Fruit fly (Drosophila melanogaster) whole organism, embryonic: ENCODE measurements around the gene CG12279.

Source experiments
- Atf6 ChIP-seq: fragments of 200-800 bp; sonication (Bioruptor generic); IDR thresholded peaks from 2 replicates; pipeline ENCODE4 v1.3.6; 2022; ENCODE audit warnings: missing biosample characterization, missing genetic modification characterization
- CG10979 ChIP-seq: fragments of 200-800 bp; sonication (Bioruptor generic); optimal IDR thresholded peaks from 2 replicates; lab custom pipeline; 2018; ENCODE audit warnings: missing biosample characterization, mild to moderate bottlenecking, missing genetic modification characterization, moderate library complexity
- CG11247 ChIP-seq: fragments of 200-800 bp; sonication (Bioruptor generic); IDR thresholded peaks from 2 replicates; pipeline ENCODE4 v1.3.6; 2022; ENCODE audit warnings: missing biosample characterization, missing genetic modification characterization
- CG1233 ChIP-seq: fragments of 200-800 bp; sonication (Bioruptor generic); optimal IDR thresholded peaks from 4 replicates; lab custom pipeline; 2018; ENCODE audit warnings: missing biosample characterization, mild to moderate bottlenecking, missing genetic modification characterization
- CG15479 ChIP-seq: fragments of 200-800 bp; sonication (Bioruptor generic); optimal IDR thresholded peaks from 3 replicates; lab custom pipeline; 2019; ENCODE audit warnings: missing biosample characterization, mild to moderate bottlenecking, missing genetic modification characterization, moderate library complexity
- CG17328 ChIP-seq: fragments of 200-800 bp; sonication (Bioruptor generic); IDR thresholded peaks from 2 replicates; pipeline ENCODE4 v1.3.6; 2022; ENCODE audit warnings: missing biosample characterization, missing genetic modification characterization
- CG17612 ChIP-seq: fragments of 200-800 bp; sonication (Bioruptor generic); IDR thresholded peaks from 2 replicates; pipeline ENCODE4 v1.3.6; 2022; ENCODE audit warnings: missing biosample characterization, missing genetic modification characterization
- CG1792 ChIP-seq: fragments of 200-800 bp; sonication (Bioruptor generic); optimal IDR thresholded peaks from 2 replicates; lab custom pipeline; 2016; ENCODE audit warnings: missing biosample characterization, missing genetic modification characterization
- CG18476 ChIP-seq: fragments of 200-800 bp; sonication (Bioruptor generic); optimal IDR thresholded peaks from 2 replicates; lab custom pipeline; 2016; ENCODE audit warnings: missing biosample characterization, mild to moderate bottlenecking, missing genetic modification characterization
- CG18599 ChIP-seq: fragments of 200-800 bp; sonication (Bioruptor generic); optimal IDR thresholded peaks from 3 replicates; lab custom pipeline; 2017; ENCODE audit warnings: missing biosample characterization, missing genetic modification characterization, mild to moderate bottlenecking, moderate library complexity, missing genetic modification reagents
- CG33557 ChIP-seq: fragments of 200-800 bp; sonication (Bioruptor generic); optimal IDR thresholded peaks from 2 replicates; lab custom pipeline; 2019; ENCODE audit warnings: missing biosample characterization, mild to moderate bottlenecking, missing genetic modification characterization, moderate library complexity
- CG5953 ChIP-seq: fragments of 200-800 bp; sonication (Bioruptor generic); IDR thresholded peaks from 2 replicates; pipeline ENCODE4 v1.3.6; 2022; ENCODE audit warnings: missing biosample characterization, missing genetic modification characterization
- CG6254 ChIP-seq: fragments of 200-800 bp; sonication (Bioruptor generic); optimal IDR thresholded peaks from 3 replicates; lab custom pipeline; 2017; ENCODE audit warnings: mild to moderate bottlenecking, missing biosample characterization, missing genetic modification reagents, missing genetic modification characterization
- CG7372 ChIP-seq: fragments of 200-800 bp; sonication (Bioruptor generic); IDR thresholded peaks from 2 replicates; pipeline ENCODE4 v1.3.6; 2022; ENCODE audit warnings: missing biosample characterization, missing genetic modification characterization
- CG8765 ChIP-seq: fragments of 200-800 bp; sonication (Bioruptor generic); IDR thresholded peaks from 2 replicates; pipeline ENCODE4 v1.3.6; 2022; ENCODE audit warnings: missing biosample characterization, missing genetic modification characterization
- CG9727 ChIP-seq: fragments of 200-800 bp; sonication (Bioruptor generic); optimal IDR thresholded peaks from 3 replicates; lab custom pipeline; 2017; ENCODE audit warnings: missing biosample characterization, mild to moderate bottlenecking, missing genetic modification characterization
- CG9797 ChIP-seq: fragments of 200-800 bp; sonication (Bioruptor generic); optimal IDR thresholded peaks from 3 replicates; lab custom pipeline; 2018; ENCODE audit warnings: missing biosample characterization, mild to moderate bottlenecking, missing genetic modification characterization
- CG9817 ChIP-seq: fragments of 200-800 bp; sonication (Bioruptor generic); optimal IDR thresholded peaks from 2 replicates; lab custom pipeline; 2018; ENCODE audit warnings: missing biosample characterization, mild to moderate bottlenecking, missing genetic modification characterization, moderate library complexity
- D ChIP-seq, 2 experiments: fragments of 200-800 bp in 1 of 2; fragments of >200 bp in 1 of 2; sonication (Bioruptor generic) in 1 of 2; optimal IDR thresholded peaks; 2 replicates in 1 of 2; 3 replicates in 1 of 2; lab custom pipeline; 2017; ENCODE audit warnings: mild to moderate bottlenecking in 1 of 2, missing biosample characterization in 1 of 2, missing genetic modification characterization in 1 of 2, missing genetic modification reagents in 1 of 2
- Dbx ChIP-seq: fragments of 200-800 bp; sonication (Bioruptor generic); IDR thresholded peaks from 3 replicates; pipeline ENCODE4 v1.3.6; 2022; ENCODE audit warnings: missing biosample characterization, missing genetic modification characterization
- Doc3 ChIP-seq: fragments of 200-800 bp; sonication (Bioruptor generic); IDR thresholded peaks from 3 replicates; pipeline ENCODE4 v1.3.6; 2022; ENCODE audit warnings: missing biosample characterization, missing genetic modification characterization; ENCODE audit not compliant: partially characterized antibody
- Dref ChIP-seq: fragments of 200-800 bp; sonication (Bioruptor generic); IDR thresholded peaks from 2 replicates; pipeline ENCODE4 v1.3.6; 2022; ENCODE audit warnings: missing biosample characterization, missing genetic modification characterization
- E2f2 ChIP-seq: fragments of 200-800 bp; sonication (Bioruptor generic); IDR thresholded peaks from 2 replicates; pipeline ENCODE4 v1.3.6; 2022; ENCODE audit warnings: missing biosample characterization, missing genetic modification characterization
- Ets97D ChIP-seq: fragments of 200-800 bp; sonication (Bioruptor generic); optimal IDR thresholded peaks from 3 replicates; lab custom pipeline; 2016; ENCODE audit warnings: missing biosample characterization, missing genetic modification characterization
- GATAe ChIP-seq: fragments of 200-800 bp; sonication (Bioruptor generic); conservative IDR thresholded peaks from 2 replicates; pipeline ENCODE4 v1.3.6; 2022; ENCODE audit warnings: missing biosample characterization, missing genetic modification characterization
- H15 ChIP-seq: fragments of 200-800 bp; sonication (Bioruptor generic); IDR thresholded peaks from 3 replicates; pipeline ENCODE4 v1.3.6; 2022; ENCODE audit warnings: missing biosample characterization, missing genetic modification characterization
- HLH4C ChIP-seq: fragments of 200-800 bp; sonication (Bioruptor generic); IDR thresholded peaks from 3 replicates; pipeline ENCODE4 v1.3.6; 2022; ENCODE audit warnings: missing biosample characterization, missing genetic modification characterization; ENCODE audit not compliant: partially characterized antibody
- Hey ChIP-seq: fragments of 200-800 bp; sonication (Bioruptor generic); optimal IDR thresholded peaks from 3 replicates; lab custom pipeline; 2018; ENCODE audit warnings: missing biosample characterization, mild to moderate bottlenecking, missing genetic modification characterization
- HmgZ ChIP-seq: fragments of 200-800 bp; sonication (Bioruptor generic); optimal IDR thresholded peaks from 2 replicates; lab custom pipeline; 2018; ENCODE audit warnings: missing biosample characterization, mild to moderate bottlenecking, missing genetic modification characterization
- Hmr ChIP-seq: fragments of 200-800 bp; sonication (Bioruptor generic); optimal IDR thresholded peaks from 3 replicates; lab custom pipeline; 2017; ENCODE audit warnings: mild to moderate bottlenecking, missing biosample characterization, missing genetic modification reagents, missing genetic modification characterization
- Jarid2 ChIP-seq: fragments of 200-800 bp; sonication (Bioruptor generic); optimal IDR thresholded peaks from 3 replicates; lab custom pipeline; 2017; ENCODE audit warnings: mild to moderate bottlenecking, missing biosample characterization, missing genetic modification reagents, missing genetic modification characterization
- Pdp1 ChIP-seq, 2 experiments: fragments of 200-800 bp; sonication (Bioruptor generic); optimal IDR thresholded peaks; 3 replicates each; lab custom pipeline; 2016; ENCODE audit warnings: missing biosample characterization in 2 of 2, missing genetic modification characterization in 2 of 2, mild to moderate bottlenecking in 1 of 2, moderate library complexity in 1 of 2
- TFAM ChIP-seq: fragments of 200-800 bp; sonication (Bioruptor generic); optimal IDR thresholded peaks from 2 replicates; lab custom pipeline; 2017; ENCODE audit warnings: missing biosample characterization, missing genetic modification characterization, inconsistent platforms
- bcd ChIP-seq: fragments of 200-800 bp; sonication (Bioruptor generic); optimal IDR thresholded peaks from 2 replicates; lab custom pipeline; 2017; ENCODE audit warnings: missing biosample characterization, mild to moderate bottlenecking, missing genetic modification characterization
- bowl ChIP-seq: fragments of 200-800 bp; sonication (Bioruptor generic); IDR thresholded peaks from 2 replicates; pipeline ENCODE4 v1.3.6; 2022; ENCODE audit warnings: missing biosample characterization, missing genetic modification characterization
- caup ChIP-seq: fragments of 200-800 bp; sonication (Bioruptor generic); optimal IDR thresholded peaks from 3 replicates; lab custom pipeline; 2017; ENCODE audit warnings: missing biosample characterization, mild to moderate bottlenecking, missing genetic modification characterization, moderate library complexity; ENCODE audit not compliant: severe bottlenecking
- ci ChIP-seq: fragments of 200-800 bp; sonication (Bioruptor generic); IDR thresholded peaks from 3 replicates; pipeline ENCODE4 v1.3.6; 2022; ENCODE audit warnings: missing biosample characterization, missing genetic modification characterization
- disco-r ChIP-seq: fragments of 200-800 bp; sonication (Bioruptor generic); optimal IDR thresholded peaks from 2 replicates; lab custom pipeline; 2016; ENCODE audit warnings: missing biosample characterization, missing genetic modification characterization
- dmrt11E ChIP-seq: fragments of 200-800 bp; sonication (Bioruptor generic); optimal IDR thresholded peaks from 3 replicates; lab custom pipeline; 2018; ENCODE audit warnings: missing biosample characterization, mild to moderate bottlenecking, missing genetic modification characterization, moderate library complexity
- gt ChIP-seq: fragments of 200-800 bp; sonication (Bioruptor generic); IDR thresholded peaks from 2 replicates; pipeline ENCODE4 v1.3.6; 2022; ENCODE audit warnings: missing biosample characterization, missing genetic modification characterization
- hth ChIP-seq: fragments of >200 bp; optimal IDR thresholded peaks from 2 replicates; lab custom pipeline; 2017; ENCODE audit warnings: inconsistent platforms
- kah ChIP-seq: fragments of 200-800 bp; sonication (Bioruptor generic); optimal IDR thresholded peaks from 2 replicates; lab custom pipeline; 2018; ENCODE audit warnings: missing biosample characterization, mild to moderate bottlenecking, missing genetic modification characterization
- knrl ChIP-seq: fragments of 200-800 bp; sonication (Bioruptor generic); IDR thresholded peaks from 3 replicates; pipeline ENCODE4 v1.3.6; 2022; ENCODE audit warnings: missing biosample characterization, missing genetic modification characterization; ENCODE audit not compliant: partially characterized antibody
- pfk ChIP-seq: fragments of 200-800 bp; sonication (Bioruptor generic); optimal IDR thresholded peaks from 2 replicates; lab custom pipeline; 2018; ENCODE audit warnings: missing biosample characterization, mild to moderate bottlenecking, missing genetic modification characterization, moderate library complexity
- row ChIP-seq: fragments of 200-800 bp; sonication (Bioruptor generic); IDR thresholded peaks from 3 replicates; pipeline ENCODE4 v1.3.6; 2022; ENCODE audit warnings: missing biosample characterization, missing genetic modification characterization
- sna ChIP-seq: fragments of 200-800 bp; sonication (Bioruptor generic); IDR thresholded peaks from 2 replicates; pipeline ENCODE4 v1.3.6; 2022; ENCODE audit warnings: missing biosample characterization, missing genetic modification characterization; ENCODE audit not compliant: partially characterized antibody
- sob ChIP-seq: fragments of 200-800 bp; sonication (Bioruptor generic); IDR thresholded peaks from 2 replicates; pipeline ENCODE4 v1.3.6; 2022; ENCODE audit warnings: missing biosample characterization, missing genetic modification characterization
- stc ChIP-seq: fragments of 200-800 bp; sonication (Bioruptor generic); IDR thresholded peaks from 2 replicates; pipeline ENCODE4 v1.3.6; 2022; ENCODE audit warnings: missing biosample characterization, missing genetic modification characterization
- vnd ChIP-seq: fragments of 200-800 bp; sonication (Bioruptor generic); IDR thresholded peaks from 3 replicates; pipeline ENCODE4 v1.3.6; 2022; ENCODE audit warnings: missing biosample characterization, missing genetic modification characterization; ENCODE audit not compliant: partially characterized antibody

CG12279 gene

dm6 chr3R:12727944-12728649, 23.2 kb downstream of the CG12279 start (continued):
- TF ChIP-seq CG5953 (GFP tag; lab: Robert Waterston, UW), result no peak
- TF ChIP-seq row (GFP tag; lab: Robert Waterston, UW), result peak; percentile 54
- TF ChIP-seq HLH4C (GFP tag; lab: Robert Waterston, UW), result no peak
- no peak for TF ChIP-seq E2f2 (GFP tag; lab: Robert Waterston, UW)
- no peak for TF ChIP-seq CG17328
- TF ChIP-seq vnd, result no peak
- no peak for TF ChIP-seq CG18476 (GFP tag; lab: Kevin White, UChicago)
- TF ChIP-seq Dref (GFP tag; lab: Robert Waterston, UW), result no peak
- peak; percentile 61; the same call in 2 of the 3 replicates for TF ChIP-seq ci
- no peak for TF ChIP-seq HmgZ (tag; lab: Kevin White, UChicago)
- TF ChIP-seq dmrt11E (tag; lab: Kevin White, UChicago), result no peak
- TF ChIP-seq bcd, result peak; percentile 30
- no peak for TF ChIP-seq D (optimal IDR thresholded peaks at IDR 0.05; lab: Kevin White, UChicago)
- no peak for TF ChIP-seq D (GFP tag; optimal IDR thresholded peaks at IDR 0.05; lab: Kevin White, UChicago)
- no peak for TF ChIP-seq kah (GFP tag; lab: Kevin White, UChicago)
- TF ChIP-seq Hey (tag; lab: Kevin White, UChicago), result no peak
- no peak for TF ChIP-seq CG11247 (GFP tag; lab: Robert Waterston, UW)
- TF ChIP-seq Dbx (GFP tag; lab: Robert Waterston, UW), result peak; percentile 38; the same call in 1 of the 3 replicates
- TF ChIP-seq CG8765 (GFP tag; lab: Robert Waterston, UW), result no peak
- TF ChIP-seq CG9727 (GFP tag; lab: Kevin White, UChicago), result no peak
- no peak for TF ChIP-seq Doc3 (GFP tag; lab: Robert Waterston, UW)
- TF ChIP-seq CG9817 (tag; lab: Kevin White, UChicago), result no peak
- TF ChIP-seq CG7372 (GFP tag; lab: Robert Waterston, UW), result no peak
- no peak for TF ChIP-seq CG10979
- no peak for TF ChIP-seq Jarid2 (GFP tag; lab: Kevin White, UChicago)
- no peak for TF ChIP-seq CG15479 (GFP tag; lab: Kevin White, UChicago)
- TF ChIP-seq Atf6 (GFP tag; lab: Robert Waterston, UW), result peak; percentile 28; the same call in 1 of the 2 replicates
- TF ChIP-seq CG6254 (GFP tag; lab: Kevin White, UChicago), result no peak
- TF ChIP-seq CG18599, result peak; percentile 60
- no peak for TF ChIP-seq knrl (GFP tag; lab: Robert Waterston, UW)
- TF ChIP-seq H15, result peak; percentile 34; the same call in 1 of the 3 replicates
- TF ChIP-seq TFAM (GFP tag; lab: Kevin White, UChicago), result no peak
- no peak for TF ChIP-seq caup (GFP tag; lab: Kevin White, UChicago)
- TF ChIP-seq hth (lab: Kevin White, UChicago), result no peak
- no peak for TF ChIP-seq CG17612
- TF ChIP-seq disco-r (GFP tag; lab: Kevin White, UChicago), result no peak
- TF ChIP-seq CG1792 (GFP tag; lab: Kevin White, UChicago), result peak; percentile 7
- no peak for TF ChIP-seq bowl
- no peak for TF ChIP-seq gt
- no peak for TF ChIP-seq stc (GFP tag; lab: Robert Waterston, UW)
- TF ChIP-seq Hmr (GFP tag; lab: Kevin White, UChicago), result peak; percentile 62
- TF ChIP-seq CG9797 (GFP tag; lab: Kevin White, UChicago), result no peak
- TF ChIP-seq sob (GFP tag; lab: Robert Waterston, UW), result no peak
- peak; percentile 1 for TF ChIP-seq CG1233 (GFP tag; lab: Kevin White, UChicago)
- no peak for TF ChIP-seq pfk (GFP tag; lab: Kevin White, UChicago)
- no peak for TF ChIP-seq Ets97D
- peak; percentile 6 to 83 for TF ChIP-seq Pdp1 (GFP tag; optimal IDR thresholded peaks at IDR 0.05; lab: Kevin White, UChicago)
- TF ChIP-seq sna, result no peak
- TF ChIP-seq CG33557, result no peak
- no peak for TF ChIP-seq GATAe (GFP tag; lab: Robert Waterston, UW)
